Worm (Caenorhabditis elegans): ENCODE measurements around the gene osm-5.
A peak's percentile ranks its signal among the peaks of the same experiment; 100 is the strongest.

The osm-5 gene

ce11 chrX:2971542-2971988 lies 12.5 kb upstream of the osm-5 start (continued):
- TF ChIP-seq unc-62 (GFP tag; optimal IDR thresholded peaks at IDR 0.05) (peak; percentile 91), egrh-3 (GFP tag; IDR thresholded peaks at IDR 0.05) (peak; percentile 61; the same call in 1 of the 2 replicates), B0336.3 (GFP tag; IDR thresholded peaks at IDR 0.05) (peak; percentile 88), B0035.1 (tag; optimal IDR thresholded peaks at IDR 0.05) (no peak), egl-44 (GFP tag; IDR thresholded peaks at IDR 0.05) (peak; percentile 81), B0261.1 (tag; optimal IDR thresholded peaks at IDR 0.05) (no peak), ztf-18 (tag; optimal IDR thresholded peaks at IDR 0.05) (peak; percentile 45), hsf-1 (GFP tag; IDR thresholded peaks at IDR 0.05) (peak; percentile 91), F23B12.7 (tag; optimal IDR thresholded peaks at IDR 0.05; ENCODE audit: insufficient read depth) (no peak), ztf-25 (GFP tag; IDR thresholded peaks at IDR 0.05) (no peak), somi-1 (GFP tag; optimal IDR thresholded peaks at IDR 0.05) (peak; percentile 84), ama-1 (optimal IDR thresholded peaks at IDR 0.05) (peak; percentile 68), ama-1 (GFP tag; optimal IDR thresholded peaks at IDR 0.05) (no peak), K11D2.4 (GFP tag; IDR thresholded peaks at IDR 0.05) (peak; percentile 92), pbrm-1 (GFP tag; IDR thresholded peaks at IDR 0.05) (peak; percentile 83), Y56A3A.18 (GFP tag; IDR thresholded peaks at IDR 0.05) (peak; percentile 35; the same call in 1 of the 2 replicates), snpc-4 (GFP tag; optimal IDR thresholded peaks at IDR 0.05) (no peak), snpc-4 (tag; optimal IDR thresholded peaks at IDR 0.05) (peak; percentile 48 to 55 (median 54)), F55B11.4 (tag; optimal IDR thresholded peaks at IDR 0.05; ENCODE audit: borderline replicate concordance, insufficient read depth) (no peak), zim-3 (tag; optimal IDR thresholded peaks at IDR 0.05) (peak; percentile 27), rpc-1 (optimal IDR thresholded peaks at IDR 0.05) (no peak), rpc-1 (tag; optimal IDR thresholded peaks at IDR 0.05) (no peak), nfya-1 (tag; optimal IDR thresholded peaks at IDR 0.05; ENCODE audit: borderline replicate concordance, insufficient read depth) (no peak), dox-1 (GFP tag; IDR thresholded peaks at IDR 0.05) (peak; percentile 75), Y53F4B.3 (GFP tag; IDR thresholded peaks at IDR 0.05) (no peak), die-1 (tag; optimal IDR thresholded peaks at IDR 0.05) (no peak), ets-4 (GFP tag; optimal IDR thresholded peaks at IDR 0.05) (peak; percentile 77), ztf-22 (GFP tag; optimal IDR thresholded peaks at IDR 0.05) (peak; percentile 43), pha-4 (tag; optimal IDR thresholded peaks at IDR 0.05) (peak; percentile 71), dpff-1 (tag; optimal IDR thresholded peaks at IDR 0.05) (no peak), lsy-27 (tag; optimal IDR thresholded peaks at IDR 0.05; ENCODE audit: borderline replicate concordance, insufficient read depth) (no peak), nhr-80 (tag; optimal IDR thresholded peaks at IDR 0.05) (peak; percentile 61), C17E4.6 (GFP tag; IDR thresholded peaks at IDR 0.05) (peak; percentile 13; the same call in 1 of the 2 replicates), madf-10 (tag; optimal IDR thresholded peaks at IDR 0.05) (peak; percentile 81), madf-8 (GFP tag; conservative IDR thresholded peaks at IDR 0.05) (no peak), bed-2 (GFP tag; IDR thresholded peaks at IDR 0.05) (0 out of 2 replicates have a peak, but pooled peaks have one; percentile 28), F33H1.4 (GFP tag; IDR thresholded peaks at IDR 0.05) (peak; percentile 25; the same call in 1 of the 2 replicates), him-1 (tag; optimal IDR thresholded peaks at IDR 0.05) (no peak), egl-18 (GFP tag; IDR thresholded peaks at IDR 0.05) (peak; percentile 70; the same call in 1 of the 2 replicates), dpl-1 (GFP tag; optimal IDR thresholded peaks at IDR 0.05) (no peak), aptf-2 (GFP tag; conservative IDR thresholded peaks at IDR 0.05) (no peak), ceh-79 (tag; optimal IDR thresholded peaks at IDR 0.05) (no peak), C06A6.2 (GFP tag; conservative IDR thresholded peaks at IDR 0.05) (peak; percentile 81), ztf-28 (GFP tag; IDR thresholded peaks at IDR 0.05) (no peak), Y53G8AR.9 (GFP tag; conservative IDR thresholded peaks at IDR 0.05) (peak; percentile 74), lin-54 (GFP tag; optimal IDR thresholded peaks at IDR 0.05) (peak; percentile 55), nfyb-1 (GFP tag; IDR thresholded peaks at IDR 0.05) (peak; percentile 94), let-607 (tag; optimal IDR thresholded peaks at IDR 0.05) (peak in 1 of 2 experiments; percentile 41), sdz-38 (tag; optimal IDR thresholded peaks at IDR 0.05) (no peak)
